Worm (Caenorhabditis elegans) whole organism, young adult: ENCODE results near the gene F25B5.5.

Experiments used
- C06A6.2 ChIP-seq: fragments of 200-800 bp; sonication (Bioruptor generic); conservative IDR thresholded peaks from 2 replicates; pipeline ENCODE4 v1.3.6; 2022; ENCODE audit warnings: missing genetic modification characterization, missing compliant biosample characterization
- D2030.7 ChIP-seq: fragments of 200-800 bp; sonication (Bioruptor generic); IDR thresholded peaks from 2 replicates; pipeline ENCODE4 v1.3.6; 2022; ENCODE audit warnings: missing genetic modification reagents, missing genetic modification characterization, missing compliant biosample characterization
- F49E8.2 ChIP-seq: sonication (generic microtip); optimal IDR thresholded peaks from 3 replicates; lab custom pipeline; 2017; ENCODE audit warnings: missing genetic modification characterization, mild to moderate bottlenecking, missing compliant biosample characterization, antibody characterized with exemption, moderate library complexity; ENCODE audit not compliant: insufficient read depth
- F52B5.7 ChIP-seq: sonication (generic microtip); optimal IDR thresholded peaks from 2 replicates; lab custom pipeline; 2016; ENCODE audit warnings: mild to moderate bottlenecking, missing genetic modification characterization, missing compliant biosample characterization
- F57C9.4 ChIP-seq: sonication (generic microtip); optimal IDR thresholded peaks from 2 replicates; lab custom pipeline; 2017; ENCODE audit warnings: mild to moderate bottlenecking, missing genetic modification characterization, missing compliant biosample characterization
- K11D2.4 ChIP-seq: fragments of 200-800 bp; sonication (Bioruptor generic); IDR thresholded peaks from 2 replicates; pipeline ENCODE4 v1.3.6; 2022; ENCODE audit warnings: missing genetic modification reagents, missing genetic modification characterization, missing compliant biosample characterization
- T07F8.4 ChIP-seq: sonication (generic microtip); optimal IDR thresholded peaks from 2 replicates; lab custom pipeline; 2016; ENCODE audit warnings: mild to moderate bottlenecking, missing genetic modification characterization, moderate library complexity, missing compliant biosample characterization
- T26A5.8 ChIP-seq: sonication (generic microtip); optimal IDR thresholded peaks from 2 replicates; lab custom pipeline; 2016; ENCODE audit warnings: missing genetic modification characterization, missing compliant biosample characterization
- Y53G8AR.9 ChIP-seq: fragments of 200-800 bp; sonication (Bioruptor generic); conservative IDR thresholded peaks from 2 replicates; pipeline ENCODE4 v1.3.6; 2022; ENCODE audit warnings: missing genetic modification reagents, missing genetic modification characterization, missing compliant biosample characterization
- Y56A3A.18 ChIP-seq: fragments of 200-800 bp; sonication (Bioruptor generic); IDR thresholded peaks from 2 replicates; pipeline ENCODE4 v1.3.6; 2022; ENCODE audit warnings: missing genetic modification reagents, missing genetic modification characterization, missing compliant biosample characterization
- akir-1 ChIP-seq: fragments of 200-800 bp; sonication (Bioruptor generic); optimal IDR thresholded peaks from 2 replicates; lab custom pipeline; 2018; ENCODE audit warnings: mild to moderate bottlenecking, missing genetic modification characterization, moderate library complexity, missing compliant biosample characterization
- aptf-2 ChIP-seq: fragments of 200-800 bp; sonication (Bioruptor generic); conservative IDR thresholded peaks from 2 replicates; pipeline ENCODE4 v1.3.6; 2022; ENCODE audit warnings: missing genetic modification reagents, missing genetic modification characterization, missing compliant biosample characterization
- ceh-100 ChIP-seq: fragments of 200-800 bp; sonication (Bioruptor generic); IDR thresholded peaks from 2 replicates; pipeline ENCODE4 v1.3.6; 2022; ENCODE audit warnings: missing genetic modification reagents, missing genetic modification characterization, missing compliant biosample characterization
- ceh-91 ChIP-seq: fragments of 200-800 bp; sonication (Bioruptor generic); IDR thresholded peaks from 2 replicates; pipeline ENCODE4 v1.3.6; 2022; ENCODE audit warnings: missing genetic modification reagents, missing genetic modification characterization, missing compliant biosample characterization
- die-1 ChIP-seq: sonication (generic microtip); optimal IDR thresholded peaks from 2 replicates; lab custom pipeline; 2016; ENCODE audit warnings: missing genotype, mild to moderate bottlenecking, missing genetic modification characterization, missing compliant biosample characterization
- dox-1 ChIP-seq: fragments of 200-800 bp; sonication (Bioruptor generic); IDR thresholded peaks from 2 replicates; pipeline ENCODE4 v1.3.6; 2022; ENCODE audit warnings: missing genetic modification reagents, missing genetic modification characterization, missing compliant biosample characterization
- dpl-1 ChIP-seq: fragments of 150-350 bp; optimal IDR thresholded peaks from 2 replicates; lab custom pipeline; 2014; ENCODE audit warnings: missing biosample characterization, missing genetic modification reagents, missing genetic modification characterization
- egrh-3 ChIP-seq: fragments of 200-800 bp; sonication (Bioruptor generic); IDR thresholded peaks from 2 replicates; pipeline ENCODE4 v1.3.6; 2022; ENCODE audit warnings: missing genetic modification reagents, missing genetic modification characterization, missing compliant biosample characterization
- ekl-4 ChIP-seq: fragments of 200-800 bp; sonication (Bioruptor generic); IDR thresholded peaks from 2 replicates; pipeline ENCODE4 v1.3.6; 2022; ENCODE audit warnings: missing genetic modification reagents, missing genetic modification characterization, missing compliant biosample characterization
- fkh-3 ChIP-seq: sonication (generic microtip); optimal IDR thresholded peaks from 2 replicates; lab custom pipeline; 2016; ENCODE audit warnings: mild to moderate bottlenecking, missing genetic modification characterization, missing compliant biosample characterization
- gei-17 ChIP-seq: fragments of 200-800 bp; sonication (Bioruptor generic); optimal IDR thresholded peaks from 2 replicates; lab custom pipeline; 2018; ENCODE audit warnings: mild to moderate bottlenecking, missing genetic modification characterization, missing compliant biosample characterization
- lag-1 ChIP-seq: fragments of 200-800 bp; sonication (Bioruptor generic); IDR thresholded peaks from 2 replicates; pipeline ENCODE4 v1.3.6; 2022; ENCODE audit warnings: missing genetic modification reagents, missing genetic modification characterization, missing compliant biosample characterization
- lin-26 ChIP-seq: fragments of 200-800 bp; sonication (Bioruptor generic); IDR thresholded peaks from 2 replicates; pipeline ENCODE4 v1.3.6; 2022; ENCODE audit warnings: missing genetic modification reagents, missing genetic modification characterization, missing compliant biosample characterization
- lin-40 ChIP-seq: sonication (generic microtip); optimal IDR thresholded peaks from 2 replicates; lab custom pipeline; 2016; ENCODE audit warnings: missing genetic modification characterization, mild to moderate bottlenecking, missing compliant biosample characterization, missing genotype, missing genetic modification reagents
- lir-1 ChIP-seq: fragments of 200-800 bp; sonication (Bioruptor generic); conservative IDR thresholded peaks from 2 replicates; pipeline ENCODE4 v1.3.6; 2022; ENCODE audit warnings: missing genetic modification reagents, missing genetic modification characterization, missing compliant biosample characterization
- lsl-1 ChIP-seq: fragments of 200-800 bp; sonication (Bioruptor generic); optimal IDR thresholded peaks from 2 replicates; lab custom pipeline; 2018; ENCODE audit warnings: mild to moderate bottlenecking, missing genetic modification characterization, moderate library complexity, missing compliant biosample characterization
- madf-3 ChIP-seq: fragments of 200-800 bp; sonication (Bioruptor generic); IDR thresholded peaks from 2 replicates; pipeline ENCODE4 v1.3.6; 2022; ENCODE audit warnings: missing genetic modification reagents, missing genetic modification characterization, missing compliant biosample characterization
- madf-6 ChIP-seq: fragments of 200-800 bp; sonication (Bioruptor generic); IDR thresholded peaks from 2 replicates; pipeline ENCODE4 v1.3.6; 2022; ENCODE audit warnings: missing genetic modification reagents, missing genetic modification characterization, missing compliant biosample characterization
- madf-8 ChIP-seq: fragments of 200-800 bp; sonication (Bioruptor generic); conservative IDR thresholded peaks from 2 replicates; pipeline ENCODE4 v1.3.6; 2022; ENCODE audit warnings: missing genetic modification reagents, missing genetic modification characterization, missing compliant biosample characterization
- mcd-1 ChIP-seq: fragments of 200-800 bp; sonication (Bioruptor generic); IDR thresholded peaks from 2 replicates; pipeline ENCODE4 v1.3.6; 2022; ENCODE audit warnings: missing genetic modification reagents, missing genetic modification characterization, missing compliant biosample characterization
- mel-28 ChIP-seq: sonication (generic microtip); optimal IDR thresholded peaks from 2 replicates; lab custom pipeline; 2016; ENCODE audit warnings: borderline replicate concordance, mild to moderate bottlenecking, missing genetic modification characterization, missing compliant biosample characterization
- mes-4 ChIP-seq: sonication (generic microtip); optimal IDR thresholded peaks from 2 replicates; lab custom pipeline; 2016; ENCODE audit warnings: missing genotype, missing genetic modification characterization, missing compliant biosample characterization
- nfya-2 ChIP-seq: fragments of 200-800 bp; sonication (Bioruptor generic); IDR thresholded peaks from 2 replicates; pipeline ENCODE4 v1.3.6; 2022; ENCODE audit warnings: missing genetic modification reagents, missing genetic modification characterization, missing compliant biosample characterization
- nfyb-1 ChIP-seq: fragments of 200-800 bp; sonication (Bioruptor generic); IDR thresholded peaks from 2 replicates; pipeline ENCODE4 v1.3.6; 2022; ENCODE audit warnings: missing genetic modification reagents, missing genetic modification characterization, missing compliant biosample characterization
- nhr-179 ChIP-seq: sonication (generic microtip); optimal IDR thresholded peaks from 2 replicates; lab custom pipeline; 2016; ENCODE audit warnings: mild to moderate bottlenecking, missing genetic modification characterization, missing compliant biosample characterization
- pha-4 ChIP-seq: fragments of 150-350 bp; sonication (generic microtip); optimal IDR thresholded peaks from 2 replicates; lab custom pipeline; 2014; ENCODE audit warnings: missing biosample characterization, missing genetic modification reagents, missing genetic modification characterization
- sdz-38 ChIP-seq: sonication (generic microtip); optimal IDR thresholded peaks from 2 replicates; lab custom pipeline; 2016; ENCODE audit warnings: missing genotype, missing genetic modification characterization, missing compliant biosample characterization
- snpc-1.3 ChIP-seq: sonication (generic microtip); optimal IDR thresholded peaks from 2 replicates; lab custom pipeline; 2017; ENCODE audit warnings: missing genetic modification characterization, mild to moderate bottlenecking, missing compliant biosample characterization, antibody characterized with exemption, moderate library complexity, missing genotype, missing genetic modification reagents; ENCODE audit not compliant: insufficient read depth
- snpc-3.4 ChIP-seq: sonication (generic microtip); optimal IDR thresholded peaks from 2 replicates; lab custom pipeline; 2017; ENCODE audit warnings: missing genetic modification characterization, mild to moderate bottlenecking, missing compliant biosample characterization, antibody characterized with exemption, moderate library complexity, missing genotype, missing genetic modification reagents
- snpc-4 ChIP-seq, 5 experiments: fragments of 150-350 bp in 1 of 5; sonication (generic microtip) in 4 of 5; optimal IDR thresholded peaks; 2 replicates each; lab custom pipeline; 2014 to 2018; ENCODE audit warnings: missing genetic modification characterization in 5 of 5, missing biosample characterization in 3 of 5, antibody characterized with exemption in 2 of 5, mild to moderate bottlenecking in 2 of 5, missing compliant biosample characterization in 2 of 5, missing genotype in 2 of 5, moderate library complexity in 2 of 5, missing genetic modification reagents in 1 of 5
- somi-1 ChIP-seq: fragments of 200-800 bp; sonication (Bioruptor generic); optimal IDR thresholded peaks from 2 replicates; lab custom pipeline; 2018; ENCODE audit warnings: mild to moderate bottlenecking, missing genetic modification characterization, missing compliant biosample characterization
- zim-3 ChIP-seq: sonication (generic microtip); optimal IDR thresholded peaks from 2 replicates; lab custom pipeline; 2017; ENCODE audit warnings: mild to moderate bottlenecking, missing genetic modification characterization, moderate library complexity, missing compliant biosample characterization
- ztf-22 ChIP-seq: fragments of 200-800 bp; sonication (Bioruptor generic); optimal IDR thresholded peaks from 2 replicates; lab custom pipeline; 2018; ENCODE audit warnings: mild to moderate bottlenecking, missing genetic modification characterization, moderate library complexity, missing compliant biosample characterization
- ztf-25 ChIP-seq: fragments of 200-800 bp; sonication (Bioruptor generic); IDR thresholded peaks from 2 replicates; pipeline ENCODE4 v1.3.6; 2022; ENCODE audit warnings: missing genetic modification reagents, missing genetic modification characterization, missing compliant biosample characterization
- ztf-3 ChIP-seq: fragments of 200-800 bp; sonication (Bioruptor generic); optimal IDR thresholded peaks from 2 replicates; lab custom pipeline; 2018; ENCODE audit warnings: mild to moderate bottlenecking, missing genetic modification characterization, missing compliant biosample characterization

Gene F25B5.5

ce11 chrIII:5943368-5944180 lies 2.4 kb downstream of the F25B5.5 start (continued):
- TF ChIP-seq ceh-100 (GFP tag; lab: Robert Waterston, UW) (no peak; the same call in 1 of the 2 replicates), ztf-22 (GFP tag; lab: Kevin White, UChicago) (no peak), mel-28 (tag; lab: Kevin White, UChicago) (peak; percentile 69), madf-8 (GFP tag; lab: Robert Waterston, UW) (no peak; the same call in 1 of the 2 replicates), dpl-1 (no peak), lsl-1 (GFP tag; lab: Kevin White, UChicago) (peak; percentile 27), lag-1 (no peak), Y56A3A.18 (peak; percentile 81), pha-4 (tag; lab: Kevin White, UChicago) (peak; percentile 60), sdz-38 (tag; lab: Kevin White, UChicago) (no peak), die-1 (tag; lab: Kevin White, UChicago) (peak; percentile 46), mcd-1 (GFP tag; lab: Robert Waterston, UW) (peak; percentile 56), aptf-2 (GFP tag; lab: Robert Waterston, UW) (no peak), egrh-3 (GFP tag; lab: Robert Waterston, UW) (no peak; the same call in 1 of the 2 replicates), T26A5.8 (tag; lab: Kevin White, UChicago) (peak; percentile 56), F49E8.2 (tag; lab: Kevin White, UChicago) (peak; percentile 73), lir-1 (no peak), ceh-91 (GFP tag; lab: Robert Waterston, UW) (no peak), T07F8.4 (tag; lab: Kevin White, UChicago) (peak; percentile 51), F57C9.4 (no peak), madf-3 (peak; percentile 85), D2030.7 (0 out of 2 replicates have a peak, but pooled peaks have one; percentile 14), zim-3 (peak; percentile 27), snpc-4 (GFP tag; optimal IDR thresholded peaks at IDR 0.05; lab: Kevin White, UChicago) (no peak), snpc-4 (tag; optimal IDR thresholded peaks at IDR 0.05; lab: Kevin White, UChicago) (peak in 2 of 4 experiments; percentile 49 to 62), dox-1 (GFP tag; lab: Robert Waterston, UW) (peak; percentile 56), nhr-179 (tag; lab: Kevin White, UChicago) (no peak), K11D2.4 (GFP tag; lab: Robert Waterston, UW) (peak; percentile 67; the same call in 1 of the 2 replicates), nfya-2 (GFP tag; lab: Robert Waterston, UW) (0 out of 2 replicates have a peak, but pooled peaks have one; percentile 2), gei-17 (GFP tag; lab: Kevin White, UChicago) (peak; percentile 41), Y53G8AR.9 (peak; percentile 90), fkh-3 (tag; lab: Kevin White, UChicago) (peak; percentile 3), lin-40 (peak; percentile 68), madf-6 (GFP tag; lab: Robert Waterston, UW) (peak; percentile 71), somi-1 (GFP tag; lab: Kevin White, UChicago) (peak; percentile 30), mes-4 (tag; lab: Kevin White, UChicago) (no peak), snpc-3.4 (tag; lab: Kevin White, UChicago) (peak; percentile 72), akir-1 (no peak), lin-26 (GFP tag; lab: Robert Waterston, UW) (peak; percentile 77; the same call in 1 of the 2 replicates), ekl-4 (GFP tag; lab: Robert Waterston, UW) (peak; percentile 81), C06A6.2 (peak; percentile 50; the same call in 1 of the 2 replicates), ztf-25 (no peak), nfyb-1 (GFP tag; lab: Robert Waterston, UW) (peak; percentile 86), F52B5.7 (tag; lab: Kevin White, UChicago) (peak; percentile 62), ztf-3 (GFP tag; lab: Kevin White, UChicago) (peak; percentile 21), snpc-1.3 (tag; lab: Kevin White, UChicago) (no peak)
